Worm (Caenorhabditis elegans) whole organism, L4/young adult: ENCODE data around the gene srg-24.

Source experiments
- W03F9.2 ChIP-seq: fragments of 150-350 bp; optimal IDR thresholded peaks from 2 replicates; lab custom pipeline; 2014; ENCODE audit warnings: missing biosample characterization, missing genetic modification characterization
- dao-5 ChIP-seq: sonication (generic microtip); optimal IDR thresholded peaks from 2 replicates; lab custom pipeline; 2016; ENCODE audit warnings: missing genotype, missing genetic modification characterization, moderate library complexity, missing compliant biosample characterization
- him-1 ChIP-seq: sonication (generic microtip); optimal IDR thresholded peaks from 2 replicates; lab custom pipeline; 2016; ENCODE audit warnings: missing genotype, missing genetic modification reagents, missing genetic modification characterization, missing compliant biosample characterization

ce11 chrII:3071012-3071749 is 29.3 kb downstream of the srg-24 start, which contains the start of gene Y25C1A.7:
- TF ChIP-seq him-1, result no peak
- TF ChIP-seq W03F9.2 (tag; lab: Kevin White, UChicago), result no peak
- TF ChIP-seq dao-5, result no peak
